Worm (Caenorhabditis elegans): ENCODE data around the gene T26E4.2.

DNA sequence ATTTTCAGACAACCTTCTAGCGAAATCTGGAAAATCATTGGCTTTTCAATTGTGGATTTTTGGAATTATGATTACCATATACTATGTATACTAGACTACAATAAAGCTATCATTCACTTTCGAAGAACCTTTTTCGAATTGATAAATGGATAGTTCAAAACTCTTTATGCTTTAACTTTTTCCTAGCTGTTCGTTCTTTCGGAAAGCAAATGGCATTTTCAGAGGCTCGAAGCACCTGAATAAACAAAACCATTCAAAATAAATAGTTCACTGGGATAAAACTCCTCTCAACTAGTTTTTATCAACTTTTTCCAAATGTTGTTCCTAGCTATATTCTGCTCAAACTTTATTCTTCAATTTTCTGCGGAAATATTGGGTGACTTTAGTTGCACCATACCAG lies at the start of gene T26E4.2:
- TF ChIP-seq nfya-1 (tag; optimal IDR thresholded peaks at IDR 0.05; ENCODE audit: insufficient read depth) = no peak
- TF ChIP-seq jun-1 (tag; optimal IDR thresholded peaks at IDR 0.05) = no peak
- no peak for TF ChIP-seq ztf-11 (tag; optimal IDR thresholded peaks at IDR 0.05)
- no peak for TF ChIP-seq aly-2 (tag; optimal IDR thresholded peaks at IDR 0.05)
- no peak for TF ChIP-seq snpc-4 (tag; optimal IDR thresholded peaks at IDR 0.05)
- TF ChIP-seq ZK546.5 (tag; optimal IDR thresholded peaks at IDR 0.05) = no peak
- no peak for TF ChIP-seq fos-1 (tag; optimal IDR thresholded peaks at IDR 0.05)
- TF ChIP-seq nhr-28 (tag; optimal IDR thresholded peaks at IDR 0.05) = no peak
- no peak for TF ChIP-seq lin-15B (tag; optimal IDR thresholded peaks at IDR 0.05)
